Fruit fly (Drosophila melanogaster): Measurements from ENCODE around the gene CG13607.

The CG13607 gene

DNA sequence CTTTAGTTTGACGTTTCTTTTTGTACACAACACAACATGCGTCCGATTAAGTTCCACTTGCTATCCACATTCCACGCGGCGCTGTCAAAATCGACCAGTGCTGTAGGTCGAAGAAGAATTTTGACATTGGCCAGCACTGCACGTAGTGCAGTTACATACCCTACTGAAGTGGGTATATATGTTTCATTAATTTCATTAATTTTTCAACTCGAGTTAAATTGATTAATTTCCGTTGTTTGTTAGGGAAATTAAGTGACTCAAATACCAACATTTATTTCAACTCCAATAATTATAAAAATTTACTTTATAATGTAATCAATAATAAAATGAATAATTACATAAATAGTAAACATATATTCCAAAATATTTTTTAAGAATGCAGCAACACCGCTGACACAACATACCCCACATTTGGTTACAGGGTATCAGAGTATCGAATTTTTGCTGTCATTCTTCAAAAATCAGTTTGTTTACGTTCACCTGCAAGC, 7.2 kb downstream of the CG13607 start, which contains the start of the genes eIF4EHP and CG18428 (continued):
- TF ChIP-seq D (optimal IDR thresholded peaks at IDR 0.05) = no peak
- TF ChIP-seq D (GFP tag; optimal IDR thresholded peaks at IDR 0.05) = peak; percentile 99
- peak; percentile 96 for TF ChIP-seq CG6683 (GFP tag; optimal IDR thresholded peaks at IDR 0.05)
- TF ChIP-seq CG10431 (GFP tag; optimal IDR thresholded peaks at IDR 0.05) = peak; percentile 98
- peak; percentile 91 for TF ChIP-seq Optix (GFP tag; IDR thresholded peaks at IDR 0.05)
- no peak for TF ChIP-seq slbo (GFP tag; IDR thresholded peaks at IDR 0.05)
- no peak for TF ChIP-seq dimm (GFP tag; IDR thresholded peaks at IDR 0.05)
- peak in 1 of 2 experiments; percentile 55 for TF ChIP-seq tll (GFP tag; optimal IDR thresholded peaks at IDR 0.05)
- TF ChIP-seq slp2 (GFP tag; optimal IDR thresholded peaks at IDR 0.05) = peak; percentile 81
- TF ChIP-seq fd96Cb (tag; optimal IDR thresholded peaks at IDR 0.05) = peak; percentile 99
- peak; percentile 98 for TF ChIP-seq CG17568 (GFP tag; optimal IDR thresholded peaks at IDR 0.05)
- peak; percentile 97 for TF ChIP-seq CG9437 (GFP tag; optimal IDR thresholded peaks at IDR 0.05)
- TF ChIP-seq CG30020 (tag; optimal IDR thresholded peaks at IDR 0.05) = peak; percentile 95
- TF ChIP-seq Med (GFP tag) = peak; percentile 98
- TF ChIP-seq CG1529 (GFP tag; optimal IDR thresholded peaks at IDR 0.05) = peak; percentile 98
- TF ChIP-seq gro (GFP tag; optimal IDR thresholded peaks at IDR 0.05) = peak; percentile 78
- TF ChIP-seq CG14014 (GFP tag; IDR thresholded peaks at IDR 0.05) = no peak
- TF ChIP-seq CG4404 (GFP tag; IDR thresholded peaks at IDR 0.05) = no peak
- no peak for TF ChIP-seq Aef1 (GFP tag; IDR thresholded peaks at IDR 0.05)
- TF ChIP-seq lov (optimal IDR thresholded peaks at IDR 0.05) = no peak
- no peak for TF ChIP-seq lov (GFP tag; IDR thresholded peaks at IDR 0.05)
- peak; percentile 98 for TF ChIP-seq CG6765 (GFP tag; optimal IDR thresholded peaks at IDR 0.05)
- peak; percentile 96 for TF ChIP-seq psq (GFP tag; optimal IDR thresholded peaks at IDR 0.05)
- TF ChIP-seq Hsf (GFP tag; optimal IDR thresholded peaks at IDR 0.05) = peak; percentile 92
- peak; percentile 97 for TF ChIP-seq trem (tag; optimal IDR thresholded peaks at IDR 0.05)
- TF ChIP-seq gem (tag; optimal IDR thresholded peaks at IDR 0.05) = peak; percentile 100
- no peak for TF ChIP-seq knrl (GFP tag; IDR thresholded peaks at IDR 0.05; ENCODE audit: partially characterized antibody)
- no peak; the same call in 1 of the 2 replicates for TF ChIP-seq ranshi (GFP tag; IDR thresholded peaks at IDR 0.05)
- peak; percentile 100 for TF ChIP-seq grau (tag; optimal IDR thresholded peaks at IDR 0.05)
- TF ChIP-seq Bgb (GFP tag; IDR thresholded peaks at IDR 0.05; ENCODE audit: partially characterized antibody) = no peak
- TF ChIP-seq Dref (GFP tag; IDR thresholded peaks at IDR 0.05) = 0 out of 2 replicates have a peak, but pooled peaks have one; percentile 33
- TF ChIP-seq CG5180 (GFP tag; optimal IDR thresholded peaks at IDR 0.05) = peak; percentile 91
- TF ChIP-seq cad (GFP tag; optimal IDR thresholded peaks at IDR 0.05) = no peak
- TF ChIP-seq CG1233 (GFP tag; optimal IDR thresholded peaks at IDR 0.05) = peak; percentile 99
- peak; percentile 99 for TF ChIP-seq CG30403 (GFP tag; optimal IDR thresholded peaks at IDR 0.05)
- peak; percentile 57 for TF ChIP-seq luna (GFP tag; optimal IDR thresholded peaks at IDR 0.05)

- TF ChIP-seq Med (GFP tag) (peak; percentile 63), CG2202 (tag; optimal IDR thresholded peaks at IDR 0.05) (no peak), CG3407 (GFP tag; optimal IDR thresholded peaks at IDR 0.05) (no peak), ranshi (GFP tag; IDR thresholded peaks at IDR 0.05) (no peak), nom (GFP tag; optimal IDR thresholded peaks at IDR 0.05) (no peak), tx (GFP tag; optimal IDR thresholded peaks at IDR 0.05) (no peak), CG9215 (GFP tag; IDR thresholded peaks at IDR 0.05) (no peak), toy (GFP tag; IDR thresholded peaks at IDR 0.05) (no peak), Ets65A (GFP tag) (peak; percentile 87), CG1529 (GFP tag; optimal IDR thresholded peaks at IDR 0.05) (no peak), TFAM (GFP tag; optimal IDR thresholded peaks at IDR 0.05) (no peak)
These were observed 9.2 kb downstream of the CG13607 start, which contains the start of gene CG10694 for dm6 chr3R:24106879-24107441. TSS of gene CG10694 (plus strand) at chr3R:24107391.
